Worm (Caenorhabditis elegans): Measurements from ENCODE around the gene srbc-8.

ce11 chrV:7506207-7506606, 21.3 kb upstream of the srbc-8 start:
- TF ChIP-seq T23F11.4 (GFP tag; optimal IDR thresholded peaks at IDR 0.05) = no peak
- no peak for TF ChIP-seq madf-2 (tag; optimal IDR thresholded peaks at IDR 0.05)
- TF ChIP-seq hlh-30 (tag; optimal IDR thresholded peaks at IDR 0.05; ENCODE audit: insufficient read depth) = no peak
- TF ChIP-seq odd-2 (tag; optimal IDR thresholded peaks at IDR 0.05) = no peak
- TF ChIP-seq nhr-11 (tag; optimal IDR thresholded peaks at IDR 0.05) = no peak
